Worm (Caenorhabditis elegans): Measurements from ENCODE around the gene vha-20.

DNA sequence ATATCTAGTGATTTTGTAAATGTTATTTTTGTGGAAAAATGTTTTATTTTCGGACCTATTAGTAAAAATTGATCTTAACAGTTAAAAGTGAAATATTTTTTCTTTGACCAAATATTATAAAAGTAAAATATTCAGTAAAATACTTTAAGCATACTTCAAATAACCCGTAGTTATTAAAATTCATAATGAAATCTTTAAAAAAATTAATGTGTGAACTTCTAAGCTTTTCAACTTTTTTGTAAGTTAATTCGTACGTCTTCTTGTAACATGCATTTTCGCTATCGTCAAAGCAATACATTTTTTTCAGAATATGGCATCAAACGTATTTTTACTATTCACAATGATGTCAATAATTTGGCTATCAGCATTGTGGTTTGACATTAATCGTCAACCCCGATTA, 11.4 kb upstream of the vha-20 start, which contains the start of gene C37E2.2:
- TF ChIP-seq klf-2 (GFP tag; conservative IDR thresholded peaks at IDR 0.05) (no peak), ztf-23 (GFP tag; IDR thresholded peaks at IDR 0.05) (no peak), T22C8.4 (GFP tag; IDR thresholded peaks at IDR 0.05) (no peak), ref-1 (GFP tag; conservative IDR thresholded peaks at IDR 0.05) (no peak), flt-1 (GFP tag; IDR thresholded peaks at IDR 0.05) (no peak), med-1 (GFP tag; optimal IDR thresholded peaks at IDR 0.05; ENCODE audit: insufficient read depth) (no peak), ztf-29 (GFP tag; IDR thresholded peaks at IDR 0.05) (no peak)
